Fruit fly (Drosophila melanogaster): ENCODE results near the gene CG10341.
A peak's percentile ranks its signal among the peaks of the same experiment; 100 is the strongest.

The CG10341 gene

DNA sequence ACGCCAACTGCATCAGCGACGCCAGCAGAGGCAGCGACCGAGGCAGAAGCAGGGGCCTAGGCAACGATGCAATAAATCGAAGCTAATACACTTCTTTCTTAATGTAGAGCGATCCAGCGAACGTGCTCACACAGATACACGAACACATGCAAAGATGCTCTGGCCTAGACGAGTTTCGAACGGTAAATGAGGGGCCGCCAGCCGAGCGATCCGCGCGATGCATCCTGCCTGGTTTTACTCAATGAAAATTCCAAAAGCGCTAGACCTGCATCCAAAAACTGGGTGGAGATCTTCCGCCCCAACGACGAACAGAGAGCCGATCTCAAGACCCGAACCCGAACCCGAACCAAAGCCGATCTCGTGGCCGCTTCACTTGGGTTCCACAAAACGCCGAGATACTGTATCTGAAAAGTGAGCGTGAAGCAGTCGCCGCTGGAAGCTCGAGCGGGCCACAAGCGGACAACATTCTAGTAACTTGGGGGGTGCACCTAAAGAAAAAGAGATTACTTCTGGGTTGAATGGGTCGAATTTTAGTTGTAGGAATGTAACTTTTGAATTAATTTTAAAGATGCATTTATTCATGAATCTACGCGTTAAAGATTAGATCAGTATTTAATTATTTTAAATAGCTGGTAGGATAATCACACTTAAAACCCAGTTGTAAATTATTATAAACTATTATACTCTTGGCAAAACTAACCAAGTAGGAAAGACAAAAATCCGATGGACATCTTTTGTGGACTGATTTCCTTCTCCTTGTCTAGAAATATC is 34.4 kb downstream of the CG10341 start (continued):
- TF ChIP-seq CG6854 (GFP tag; optimal IDR thresholded peaks at IDR 0.05) (no peak), Hr39 (GFP tag; optimal IDR thresholded peaks at IDR 0.05) (no peak), CG15336 (GFP tag; IDR thresholded peaks at IDR 0.05) (no peak; the same call in 1 of the 2 replicates), fd85E (GFP tag; optimal IDR thresholded peaks at IDR 0.05) (no peak), CG16779 (tag; optimal IDR thresholded peaks at IDR 0.05) (peak; percentile 2), CG3032 (tag; optimal IDR thresholded peaks at IDR 0.05) (no peak), Sox15 (GFP tag; optimal IDR thresholded peaks at IDR 0.05) (no peak), fkh (GFP tag; optimal IDR thresholded peaks at IDR 0.05) (no peak)

DNA sequence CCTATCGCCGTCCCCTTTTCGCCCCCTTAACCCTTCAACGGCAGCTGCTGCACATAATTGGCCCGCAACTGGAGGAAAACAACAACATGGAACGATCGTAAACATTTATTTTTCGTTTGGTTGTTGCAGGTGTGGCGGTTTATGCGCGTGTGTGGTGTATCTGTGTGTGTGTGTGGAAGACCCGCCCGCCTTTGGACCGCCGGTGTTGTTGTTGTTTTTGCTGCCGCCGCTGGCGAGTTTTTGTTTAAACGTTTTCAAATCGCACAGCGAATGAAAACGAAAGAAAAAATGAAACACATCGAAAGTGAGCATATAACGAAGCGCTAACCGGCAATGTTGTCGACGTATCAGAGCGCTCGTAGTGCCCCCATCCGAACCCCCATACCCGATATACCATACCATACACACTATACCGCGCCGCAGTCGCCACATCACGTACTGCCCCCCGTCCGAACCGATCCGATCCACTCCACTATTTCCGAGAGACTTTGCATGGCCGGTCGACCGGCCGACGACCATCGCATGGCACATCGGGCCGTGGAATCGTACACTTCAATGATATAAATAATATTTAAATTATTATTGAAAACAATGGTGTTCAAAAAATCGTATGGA is 37.1 kb downstream of the CG10341 start:
- no peak for TF ChIP-seq CG32006 (GFP tag; optimal IDR thresholded peaks at IDR 0.05)
- TF ChIP-seq eg (GFP tag; IDR thresholded peaks at IDR 0.05), result peak; percentile 48; the same call in 1 of the 3 replicates
- TF ChIP-seq fkh (GFP tag; optimal IDR thresholded peaks at IDR 0.05), result peak; percentile 52
- TF ChIP-seq svp (GFP tag), result peak; percentile 11
- TF ChIP-seq dac (GFP tag; optimal IDR thresholded peaks at IDR 0.05), result no peak

DNA sequence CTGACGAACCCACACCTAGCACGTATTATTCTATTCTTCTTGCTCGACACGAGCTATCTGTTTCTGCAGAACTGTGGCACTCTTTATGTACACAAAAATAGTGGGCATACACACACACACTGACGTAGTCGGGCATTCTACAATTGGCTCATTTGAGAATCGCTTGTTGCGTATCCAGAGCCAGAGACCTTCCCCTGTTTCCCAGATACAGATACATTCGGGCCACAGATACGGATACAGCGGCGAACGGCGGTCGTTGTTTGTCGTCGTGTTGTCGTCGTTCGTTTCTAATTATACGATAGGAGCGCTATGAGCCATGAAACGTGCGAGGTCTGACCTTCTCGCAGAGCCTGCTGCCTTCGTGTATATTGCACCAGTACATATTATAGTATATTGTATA is 38.7 kb downstream of the CG10341 start:
- TF ChIP-seq Eip78C (GFP tag) (peak; percentile 27), fkh (GFP tag; optimal IDR thresholded peaks at IDR 0.05) (peak; percentile 19), Sox14 (GFP tag; optimal IDR thresholded peaks at IDR 0.05) (no peak)

DNA sequence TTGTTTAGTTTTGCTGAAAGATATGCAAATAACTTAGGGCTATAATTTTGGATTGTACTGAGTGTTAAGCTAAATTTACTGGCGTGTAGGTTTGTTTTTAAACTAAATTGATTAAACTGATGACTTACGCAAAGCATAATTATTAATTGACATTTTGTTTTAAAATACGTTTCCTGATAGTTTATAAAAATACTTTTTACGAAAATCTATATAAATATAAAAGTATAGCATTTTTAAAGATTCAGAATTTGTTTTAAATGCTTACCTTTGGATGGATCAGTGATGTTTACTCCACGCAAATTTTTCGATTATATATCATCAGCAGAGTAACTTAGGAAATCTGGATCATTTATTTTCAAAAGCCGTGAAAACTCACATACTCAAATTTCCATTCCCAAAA is 41.5 kb downstream of the CG10341 start, which contains the start of the genes CG42752 and CG15167:
CG42752 (minus strand) TSS at position 101 of the 400 bp plus-strand sequence.
CG15167 (plus strand) TSS at position 349 of the 400 bp plus-strand sequence.
- TF ChIP-seq achi (GFP tag; optimal IDR thresholded peaks at IDR 0.05), result no peak
- TF ChIP-seq fd85E (GFP tag; optimal IDR thresholded peaks at IDR 0.05), result no peak
- no peak for TF ChIP-seq Ets21C (GFP tag; optimal IDR thresholded peaks at IDR 0.05)
- TF ChIP-seq acj6 (GFP tag; optimal IDR thresholded peaks at IDR 0.05), result no peak
- TF ChIP-seq Hr39 (GFP tag; optimal IDR thresholded peaks at IDR 0.05), result no peak
- no peak for TF ChIP-seq CG8119 (GFP tag; IDR thresholded peaks at IDR 0.05)
- TF ChIP-seq CG34406 (GFP tag; optimal IDR thresholded peaks at IDR 0.05), result no peak
- TF ChIP-seq eg (GFP tag; IDR thresholded peaks at IDR 0.05), result no peak
- TF ChIP-seq Eip78C (GFP tag), result no peak
- no peak for TF ChIP-seq dsx (GFP tag; optimal IDR thresholded peaks at IDR 0.05; ENCODE audit: poor library complexity, severe bottlenecking)
- no peak for TF ChIP-seq OdsH (GFP tag; optimal IDR thresholded peaks at IDR 0.05)
- no peak for TF ChIP-seq CG10631 (GFP tag; optimal IDR thresholded peaks at IDR 0.05)
- TF ChIP-seq Blimp-1 (GFP tag; optimal IDR thresholded peaks at IDR 0.05), result no peak
- no peak for TF ChIP-seq Sox15 (GFP tag; optimal IDR thresholded peaks at IDR 0.05)
- no peak for TF ChIP-seq CG32006 (GFP tag; optimal IDR thresholded peaks at IDR 0.05)
- no peak for TF ChIP-seq fkh (GFP tag; optimal IDR thresholded peaks at IDR 0.05)
- no peak for TF ChIP-seq CG8632 (GFP tag; optimal IDR thresholded peaks at IDR 0.05)
- no peak for TF ChIP-seq dac (GFP tag; optimal IDR thresholded peaks at IDR 0.05)
- TF ChIP-seq lz (GFP tag; optimal IDR thresholded peaks at IDR 0.05), result no peak
- no peak for TF ChIP-seq CG11294 (GFP tag; IDR thresholded peaks at IDR 0.05)

DNA sequence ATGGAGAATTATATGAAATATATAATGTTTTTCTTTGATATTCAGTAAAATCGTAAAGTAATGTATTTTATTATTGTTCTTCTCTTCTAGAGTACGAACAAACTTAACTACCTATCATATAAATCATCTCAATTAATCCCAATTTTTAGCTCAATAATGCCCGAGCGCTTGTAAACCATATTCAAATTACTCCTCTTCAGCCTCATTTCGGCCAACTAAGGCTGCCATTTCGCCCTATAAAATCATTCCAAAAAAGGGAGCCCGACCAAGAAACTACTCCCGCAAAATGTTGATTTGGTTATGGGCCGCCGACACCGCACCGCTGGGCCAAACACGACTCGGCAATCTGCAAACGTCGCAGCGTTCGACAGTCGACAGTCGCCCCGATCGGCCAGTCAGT is 44.2 kb downstream of the CG10341 start:
- TF ChIP-seq CG1621 (tag; optimal IDR thresholded peaks at IDR 0.05) (no peak), CG10631 (GFP tag; optimal IDR thresholded peaks at IDR 0.05) (no peak), topi (GFP tag; optimal IDR thresholded peaks at IDR 0.05) (no peak), ss (GFP tag; optimal IDR thresholded peaks at IDR 0.05) (no peak), fd59A (GFP tag; optimal IDR thresholded peaks at IDR 0.05) (no peak), CG11902 (GFP tag; optimal IDR thresholded peaks at IDR 0.05) (no peak), fd85E (GFP tag; optimal IDR thresholded peaks at IDR 0.05) (no peak), dac (GFP tag; optimal IDR thresholded peaks at IDR 0.05) (no peak), OdsH (GFP tag; optimal IDR thresholded peaks at IDR 0.05) (no peak), lz (GFP tag; optimal IDR thresholded peaks at IDR 0.05) (no peak), CG11762 (GFP tag; optimal IDR thresholded peaks at IDR 0.05; ENCODE audit: insufficient read depth) (no peak), salr (GFP tag; optimal IDR thresholded peaks at IDR 0.05) (peak in 1 of 2 experiments; percentile 6), achi (GFP tag; optimal IDR thresholded peaks at IDR 0.05) (no peak), cyc (GFP tag; optimal IDR thresholded peaks at IDR 0.05) (no peak), CG3919 (GFP tag; optimal IDR thresholded peaks at IDR 0.05) (no peak), CG31627 (GFP tag; optimal IDR thresholded peaks at IDR 0.05) (no peak), CG8632 (GFP tag; optimal IDR thresholded peaks at IDR 0.05) (peak; percentile 0), Lpt (GFP tag; optimal IDR thresholded peaks at IDR 0.05) (no peak), Eip93F (GFP tag; optimal IDR thresholded peaks at IDR 0.05) (no peak), Smox (GFP tag; optimal IDR thresholded peaks at IDR 0.05) (no peak), Sox15 (GFP tag; optimal IDR thresholded peaks at IDR 0.05) (no peak), Sox102F (GFP tag; optimal IDR thresholded peaks at IDR 0.05) (no peak), Gug (GFP tag; IDR thresholded peaks at IDR 0.05) (no peak)

All from whole organism, prepupa.